Worm (Caenorhabditis elegans) whole organism, midembryonic: Measurements from ENCODE around the gene lips-1.

Experiments used
- cog-1 ChIP-seq: sonication (generic microtip); optimal IDR thresholded peaks from 2 replicates; lab custom pipeline; 2016; ENCODE audit warnings: missing genetic modification characterization, missing compliant biosample characterization
- med-1 ChIP-seq: sonication (generic microtip); optimal IDR thresholded peaks from 2 replicates; lab custom pipeline; 2017; ENCODE audit warnings: missing genetic modification characterization, mild to moderate bottlenecking, missing compliant biosample characterization, antibody characterized with exemption, missing genetic modification reagents; ENCODE audit not compliant: insufficient read depth
- ref-1 ChIP-seq: fragments of 200-800 bp; sonication (Bioruptor generic); conservative IDR thresholded peaks from 2 replicates; pipeline ENCODE4 v1.3.6; 2022; ENCODE audit warnings: missing genetic modification reagents, missing genetic modification characterization, missing compliant biosample characterization
- ztf-23 ChIP-seq: fragments of 200-800 bp; sonication (Bioruptor generic); IDR thresholded peaks from 2 replicates; pipeline ENCODE4 v1.3.6; 2022; ENCODE audit warnings: missing genetic modification reagents, missing genetic modification characterization, missing compliant biosample characterization
- ztf-29 ChIP-seq: fragments of 200-800 bp; sonication (Bioruptor generic); IDR thresholded peaks from 2 replicates; pipeline ENCODE4 v1.3.6; 2022; ENCODE audit warnings: missing genetic modification reagents, missing genetic modification characterization, missing compliant biosample characterization

ce11 chrX:12518982-12519381 is 26.4 kb downstream of the lips-1 start:
- TF ChIP-seq cog-1 (tag; lab: Kevin White, UChicago), result no peak
- TF ChIP-seq med-1, result no peak
- no peak for TF ChIP-seq ztf-29 (GFP tag; lab: Robert Waterston, UW)
- no peak for TF ChIP-seq ref-1 (GFP tag; lab: Robert Waterston, UW)
- no peak for TF ChIP-seq ztf-23 (GFP tag; lab: Robert Waterston, UW)
